Fruit fly (Drosophila melanogaster) whole organism, embryonic: ENCODE data around the gene IscU.

Experiments used
- Ada2b ChIP-seq: fragments of 200-800 bp; sonication (Bioruptor generic); IDR thresholded peaks from 2 replicates; pipeline ENCODE4 v1.3.6; 2022; ENCODE audit warnings: missing biosample characterization, missing genetic modification characterization
- B-H2 ChIP-seq: fragments of 200-800 bp; sonication (Bioruptor generic); optimal IDR thresholded peaks from 2 replicates; lab custom pipeline; 2018; ENCODE audit warnings: missing biosample characterization, mild to moderate bottlenecking, missing genetic modification characterization
- Bdp1 ChIP-seq: fragments of 200-800 bp; sonication (Bioruptor generic); optimal IDR thresholded peaks from 3 replicates; lab custom pipeline; 2016; ENCODE audit warnings: missing biosample characterization, missing genetic modification characterization
- Bteb2 ChIP-seq: fragments of 200-800 bp; sonication (Bioruptor generic); optimal IDR thresholded peaks from 2 replicates; lab custom pipeline; 2016; ENCODE audit warnings: missing biosample characterization, missing genetic modification characterization
- CG10274 ChIP-seq: fragments of 200-800 bp; sonication (Bioruptor generic); optimal IDR thresholded peaks from 3 replicates; lab custom pipeline; 2017; ENCODE audit warnings: missing biosample characterization, mild to moderate bottlenecking, missing genetic modification characterization
- CG12219 ChIP-seq: fragments of 200-800 bp; sonication (Bioruptor generic); optimal IDR thresholded peaks from 3 replicates; lab custom pipeline; 2018; ENCODE audit warnings: missing biosample characterization, mild to moderate bottlenecking, missing genetic modification characterization
- CG13424 ChIP-seq: fragments of 200-800 bp; sonication (Bioruptor generic); optimal IDR thresholded peaks from 2 replicates; lab custom pipeline; 2019; ENCODE audit warnings: missing biosample characterization, mild to moderate bottlenecking, missing genetic modification characterization, moderate library complexity
- CG13624 ChIP-seq: fragments of 200-800 bp; sonication (Bioruptor generic); optimal IDR thresholded peaks from 2 replicates; lab custom pipeline; 2016; ENCODE audit warnings: missing biosample characterization, missing genetic modification characterization
- CG14667 ChIP-seq: fragments of 200-800 bp; sonication (Bioruptor generic); IDR thresholded peaks from 2 replicates; pipeline ENCODE4 v1.3.6; 2022; ENCODE audit warnings: missing biosample characterization, missing genetic modification characterization
- CG15601 ChIP-seq: fragments of 200-800 bp; sonication (Bioruptor generic); optimal IDR thresholded peaks from 3 replicates; lab custom pipeline; 2019; ENCODE audit warnings: missing biosample characterization, mild to moderate bottlenecking, missing genetic modification characterization, moderate library complexity
- CG18619 ChIP-seq: fragments of 200-800 bp; sonication (Bioruptor generic); optimal IDR thresholded peaks from 3 replicates; lab custom pipeline; 2017; ENCODE audit warnings: missing biosample characterization, mild to moderate bottlenecking, missing genetic modification characterization
- CG30403 ChIP-seq: fragments of 200-800 bp; sonication (Bioruptor generic); optimal IDR thresholded peaks from 3 replicates; lab custom pipeline; 2016; ENCODE audit warnings: missing biosample characterization, missing genetic modification characterization
- CG5245 ChIP-seq: fragments of 200-800 bp; sonication (Bioruptor generic); optimal IDR thresholded peaks from 3 replicates; lab custom pipeline; 2016; ENCODE audit warnings: missing biosample characterization, missing genetic modification characterization
- CG5953 ChIP-seq: fragments of 200-800 bp; sonication (Bioruptor generic); IDR thresholded peaks from 2 replicates; pipeline ENCODE4 v1.3.6; 2022; ENCODE audit warnings: missing biosample characterization, missing genetic modification characterization
- CG7745 ChIP-seq: fragments of 200-800 bp; sonication (Bioruptor generic); optimal IDR thresholded peaks from 2 replicates; lab custom pipeline; 2018; ENCODE audit warnings: missing biosample characterization, mild to moderate bottlenecking, missing genetic modification characterization, moderate library complexity
- CG9727 ChIP-seq: fragments of 200-800 bp; sonication (Bioruptor generic); optimal IDR thresholded peaks from 3 replicates; lab custom pipeline; 2017; ENCODE audit warnings: missing biosample characterization, mild to moderate bottlenecking, missing genetic modification characterization
- CG9876 ChIP-seq: fragments of 200-800 bp; sonication (Bioruptor generic); optimal IDR thresholded peaks from 2 replicates; lab custom pipeline; 2016; ENCODE audit warnings: missing biosample characterization, missing genetic modification characterization
- CG9932 ChIP-seq: fragments of 200-800 bp; sonication (Bioruptor generic); IDR thresholded peaks from 2 replicates; pipeline ENCODE4 v1.3.6; 2022; ENCODE audit warnings: missing biosample characterization, missing genetic modification characterization
- Dip3 ChIP-seq: fragments of 200-800 bp; sonication (Bioruptor generic); optimal IDR thresholded peaks from 3 replicates; lab custom pipeline; 2016; ENCODE audit warnings: missing biosample characterization, missing genetic modification characterization
- E2f1 ChIP-seq: fragments of 200-800 bp; sonication (Bioruptor generic); IDR thresholded peaks from 2 replicates; pipeline ENCODE4 v1.3.6; 2022; ENCODE audit warnings: missing biosample characterization, missing genetic modification characterization
- E2f2 ChIP-seq: fragments of 200-800 bp; sonication (Bioruptor generic); IDR thresholded peaks from 2 replicates; pipeline ENCODE4 v1.3.6; 2022; ENCODE audit warnings: missing biosample characterization, missing genetic modification characterization
- Elba2 ChIP-seq: fragments of 200-800 bp; sonication (Bioruptor generic); optimal IDR thresholded peaks from 3 replicates; lab custom pipeline; 2016; ENCODE audit warnings: missing biosample characterization, missing genetic modification characterization
- Fer3 ChIP-seq: fragments of 200-800 bp; sonication (Bioruptor generic); optimal IDR thresholded peaks from 2 replicates; lab custom pipeline; 2018; ENCODE audit warnings: missing biosample characterization, mild to moderate bottlenecking, missing genetic modification characterization, moderate library complexity
- H15 ChIP-seq: fragments of 200-800 bp; sonication (Bioruptor generic); IDR thresholded peaks from 3 replicates; pipeline ENCODE4 v1.3.6; 2022; ENCODE audit warnings: missing biosample characterization, missing genetic modification characterization
- Hr51 ChIP-seq, 2 experiments: fragments of 200-800 bp; sonication (Bioruptor generic); optimal IDR thresholded peaks; 2 replicates in 1 of 2; 3 replicates in 1 of 2; lab custom pipeline; 2016 to 2018; ENCODE audit warnings: missing biosample characterization in 2 of 2, missing genetic modification characterization in 2 of 2, mild to moderate bottlenecking in 1 of 2, moderate library complexity in 1 of 2
- Kr ChIP-seq: fragments of 200-800 bp; sonication (Bioruptor generic); optimal IDR thresholded peaks from 2 replicates; lab custom pipeline; 2017; ENCODE audit warnings: missing biosample characterization, mild to moderate bottlenecking, missing genetic modification characterization
- Med ChIP-seq: fragments of 200-800 bp; sonication (Bioruptor generic); peaks from one replicate; lab custom pipeline; 2016; ENCODE audit warnings: missing biosample characterization, missing genetic modification characterization, mild to moderate bottlenecking, inconsistent platforms, moderate library complexity
- NC2α ChIP-seq: fragments of 200-800 bp; sonication (Bioruptor generic); optimal IDR thresholded peaks from 2 replicates; lab custom pipeline; 2016; ENCODE audit warnings: missing biosample characterization, missing genetic modification characterization
- Rfx ChIP-seq: fragments of 200-800 bp; sonication (Bioruptor generic); IDR thresholded peaks from 2 replicates; pipeline ENCODE4 v1.3.6; 2022; ENCODE audit warnings: missing biosample characterization, missing genetic modification characterization
- Sox100B ChIP-seq: fragments of 200-800 bp; sonication (Bioruptor generic); optimal IDR thresholded peaks from 3 replicates; lab custom pipeline; 2018; ENCODE audit warnings: missing biosample characterization, mild to moderate bottlenecking, missing genetic modification characterization
- Stat92E ChIP-seq, 3 experiments: fragments of >200 bp in 2 of 3; fragments of 200-800 bp in 1 of 3; sonication (Bioruptor generic) in 1 of 3; optimal IDR thresholded peaks; 2 replicates each; lab custom pipeline; 2017 to 2019; ENCODE audit warnings: missing biosample characterization in 3 of 3, missing genetic modification characterization in 3 of 3, mild to moderate bottlenecking in 1 of 3, moderate library complexity in 1 of 3
- abd-A ChIP-seq: fragments of 200-800 bp; sonication (Bioruptor generic); optimal IDR thresholded peaks from 3 replicates; lab custom pipeline; 2019; ENCODE audit warnings: missing biosample characterization, mild to moderate bottlenecking, missing genetic modification characterization, moderate library complexity
- ac ChIP-seq: fragments of 200-800 bp; sonication (Bioruptor generic); optimal IDR thresholded peaks from 3 replicates; lab custom pipeline; 2017; ENCODE audit warnings: missing biosample characterization, mild to moderate bottlenecking, missing genetic modification characterization
- al ChIP-seq: fragments of 200-800 bp; sonication (Bioruptor generic); IDR thresholded peaks from 2 replicates; pipeline ENCODE4 v1.3.6; 2022; ENCODE audit warnings: missing biosample characterization, missing genetic modification characterization
- ara ChIP-seq: fragments of 200-800 bp; sonication (Bioruptor generic); IDR thresholded peaks from 2 replicates; pipeline ENCODE4 v1.3.6; 2022; ENCODE audit warnings: missing biosample characterization, missing genetic modification characterization
- cas ChIP-seq: fragments of 200-800 bp; sonication (Bioruptor generic); IDR thresholded peaks from 2 replicates; pipeline ENCODE4 v1.3.6; 2022; ENCODE audit warnings: missing biosample characterization, missing genetic modification characterization
- corto ChIP-seq: fragments of 200-800 bp; sonication (Bioruptor generic); optimal IDR thresholded peaks from 2 replicates; lab custom pipeline; 2016; ENCODE audit warnings: missing biosample characterization, mild to moderate bottlenecking, missing genetic modification characterization, moderate library complexity
- dati ChIP-seq: fragments of 200-800 bp; sonication (Bioruptor generic); IDR thresholded peaks from 2 replicates; pipeline ENCODE4 v1.3.6; 2022; ENCODE audit warnings: missing biosample characterization, missing genetic modification characterization
- en ChIP-seq: fragments of 200-800 bp; sonication (Bioruptor generic); optimal IDR thresholded peaks from 2 replicates; lab custom pipeline; 2016; ENCODE audit warnings: missing biosample characterization, missing genetic modification characterization
- gcm ChIP-seq: fragments of 200-800 bp; sonication (Bioruptor generic); optimal IDR thresholded peaks from 2 replicates; lab custom pipeline; 2019; ENCODE audit warnings: missing biosample characterization, mild to moderate bottlenecking, missing genetic modification characterization, moderate library complexity
- h ChIP-seq: fragments of >200 bp; optimal IDR thresholded peaks from 2 replicates; lab custom pipeline; 2017
- hb ChIP-seq: fragments of 200-800 bp; sonication (Bioruptor generic); IDR thresholded peaks from 3 replicates; pipeline ENCODE4 v1.3.6; 2022; ENCODE audit warnings: missing biosample characterization, missing genetic modification characterization; ENCODE audit not compliant: partially characterized antibody
- lmd ChIP-seq: fragments of 200-800 bp; sonication (Bioruptor generic); IDR thresholded peaks from 2 replicates; pipeline ENCODE4 v1.3.6; 2022; ENCODE audit warnings: missing biosample characterization, missing genetic modification characterization
- nau ChIP-seq: fragments of 200-800 bp; sonication (Bioruptor generic); optimal IDR thresholded peaks from 3 replicates; lab custom pipeline; 2017; ENCODE audit warnings: missing biosample characterization, mild to moderate bottlenecking, missing genetic modification characterization, missing genetic modification reagents
- pb ChIP-seq: fragments of 200-800 bp; sonication (Bioruptor generic); optimal IDR thresholded peaks from 3 replicates; lab custom pipeline; 2016; ENCODE audit warnings: missing biosample characterization, missing genetic modification characterization
- pnt ChIP-seq: fragments of 200-800 bp; sonication (Bioruptor generic); optimal IDR thresholded peaks from 3 replicates; lab custom pipeline; 2016; ENCODE audit warnings: missing biosample characterization, missing genetic modification characterization
- prd ChIP-seq, 3 experiments: fragments of >200 bp in 2 of 3; fragments of 200-800 bp in 1 of 3; sonication (Bioruptor generic) in 1 of 3; optimal IDR thresholded peaks in 2 of 3; IDR thresholded peaks in 1 of 3; 2 replicates in 2 of 3; 3 replicates in 1 of 3; pipeline versions ENCODE4 v1.3.6 to Lab custom; 2017 to 2022; ENCODE audit warnings: missing biosample characterization in 1 of 3, missing genetic modification characterization in 1 of 3
- schlank ChIP-seq: fragments of 200-800 bp; sonication (Bioruptor generic); optimal IDR thresholded peaks from 2 replicates; lab custom pipeline; 2018; ENCODE audit warnings: missing biosample characterization, mild to moderate bottlenecking, missing genetic modification characterization
- unpg ChIP-seq: fragments of 200-800 bp; sonication (Bioruptor generic); optimal IDR thresholded peaks from 3 replicates; lab custom pipeline; 2018; ENCODE audit warnings: missing biosample characterization, mild to moderate bottlenecking, missing genetic modification characterization, moderate library complexity
- z ChIP-seq: fragments of 200-800 bp; sonication (Bioruptor generic); IDR thresholded peaks from 3 replicates; pipeline ENCODE4 v1.3.6; 2022; ENCODE audit warnings: missing biosample characterization, missing genetic modification characterization

IscU gene

dm6 chr3R:8812342-8812966 lies 11.5 kb downstream of the IscU start (continued):
- TF ChIP-seq CG18619 (GFP tag; lab: Kevin White, UChicago) (no peak), Med (GFP tag; lab: Kevin White, UChicago) (peak; percentile 87), Bdp1 (peak; percentile 51), CG7745 (tag; lab: Kevin White, UChicago) (no peak), Ada2b (GFP tag; lab: Robert Waterston, UW) (peak; percentile 51), pb (no peak), unpg (GFP tag; lab: Kevin White, UChicago) (peak; percentile 40), schlank (tag; lab: Kevin White, UChicago) (peak; percentile 20), nau (peak; percentile 43), al (GFP tag; lab: Robert Waterston, UW) (peak; percentile 46; the same call in 1 of the 2 replicates), CG9876 (GFP tag; lab: Kevin White, UChicago) (no peak), ara (GFP tag; lab: Robert Waterston, UW) (peak; percentile 23; the same call in 1 of the 2 replicates), CG9727 (GFP tag; lab: Kevin White, UChicago) (peak; percentile 36), Kr (no peak), CG5953 (no peak), lmd (GFP tag; lab: Robert Waterston, UW) (peak; percentile 48), CG10274 (GFP tag; lab: Kevin White, UChicago) (no peak), CG14667 (GFP tag; lab: Robert Waterston, UW) (0 out of 2 replicates have a peak, but pooled peaks have one; percentile 28), en (GFP tag; lab: Kevin White, UChicago) (no peak), gcm (GFP tag; lab: Kevin White, UChicago) (peak; percentile 52), E2f2 (GFP tag; lab: Robert Waterston, UW) (peak; percentile 45; the same call in 1 of the 2 replicates), CG13424 (tag; lab: Kevin White, UChicago) (peak; percentile 16), NC2α (no peak), Rfx (peak; percentile 71; the same call in 1 of the 2 replicates), cas (peak; percentile 14; the same call in 1 of the 2 replicates), z (GFP tag; lab: Robert Waterston, UW) (no peak), Sox100B (GFP tag; lab: Kevin White, UChicago) (no peak), Hr51 (GFP tag; optimal IDR thresholded peaks at IDR 0.05; lab: Kevin White, UChicago) (peak; percentile 8 to 45), CG13624 (peak; percentile 39), Fer3 (peak; percentile 39), h (no peak), CG15601 (tag; lab: Kevin White, UChicago) (peak; percentile 12), prd (optimal IDR thresholded peaks at IDR 0.05; lab: Kevin White, UChicago) (no peak), prd (GFP tag; IDR thresholded peaks at IDR 0.05; lab: Robert Waterston, UW) (peak; percentile 75), CG12219 (GFP tag; lab: Kevin White, UChicago) (peak; percentile 36), H15 (GFP tag; lab: Robert Waterston, UW) (peak; percentile 46; the same call in 1 of the 3 replicates), Dip3 (peak; percentile 13), ac (GFP tag; lab: Kevin White, UChicago) (no peak), corto (GFP tag; lab: Kevin White, UChicago) (no peak), dati (no peak), abd-A (tag; lab: Kevin White, UChicago) (peak; percentile 48), Elba2 (GFP tag; lab: Kevin White, UChicago) (no peak), pnt (GFP tag; lab: Kevin White, UChicago) (peak; percentile 17), CG9932 (peak; percentile 73), CG5245 (no peak), hb (no peak), CG30403 (peak; percentile 49), E2f1 (GFP tag; lab: Robert Waterston, UW) (peak; percentile 49; the same call in 1 of the 2 replicates), Bteb2 (GFP tag; lab: Kevin White, UChicago) (no peak), Stat92E (GFP tag; optimal IDR thresholded peaks at IDR 0.05; lab: Kevin White, UChicago) (peak in 1 of 3 experiments; percentile 34), B-H2 (GFP tag; lab: Kevin White, UChicago) (no peak)
